Worm (Caenorhabditis elegans): ENCODE measurements around the gene gcst-1.
"Not testable (repeated sequence)": the region's sequence is repeated elsewhere in the genome, so short reads cannot be mapped to it uniquely, and the experiment has no call there.

gcst-1 gene

DNA sequence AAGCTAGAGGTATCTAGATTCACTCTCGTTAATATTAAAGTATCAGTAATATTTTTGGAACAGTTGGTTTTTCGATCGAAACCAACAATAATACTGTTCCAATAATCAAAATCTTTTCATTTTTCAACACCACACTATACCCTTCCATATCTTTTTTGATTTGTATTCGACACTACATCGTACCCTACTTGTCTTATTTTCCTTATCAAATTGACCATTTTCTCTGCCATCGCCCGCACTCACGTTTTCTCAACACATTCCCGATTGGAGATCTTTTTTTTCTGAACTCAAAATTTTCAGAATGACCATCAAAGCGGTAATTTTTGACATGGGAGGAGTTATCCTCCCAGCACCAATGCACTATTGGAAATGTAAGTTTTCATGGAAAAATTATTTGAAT is 34.8 kb downstream of the gcst-1 start, which contains the start of gene acds-10:
Gene acds-10, plus strand, starts transcription at position 301 of the 400 bp plus-strand sequence.
- TF ChIP-seq unc-62 (GFP tag; optimal IDR thresholded peaks at IDR 0.05) = no peak

DNA sequence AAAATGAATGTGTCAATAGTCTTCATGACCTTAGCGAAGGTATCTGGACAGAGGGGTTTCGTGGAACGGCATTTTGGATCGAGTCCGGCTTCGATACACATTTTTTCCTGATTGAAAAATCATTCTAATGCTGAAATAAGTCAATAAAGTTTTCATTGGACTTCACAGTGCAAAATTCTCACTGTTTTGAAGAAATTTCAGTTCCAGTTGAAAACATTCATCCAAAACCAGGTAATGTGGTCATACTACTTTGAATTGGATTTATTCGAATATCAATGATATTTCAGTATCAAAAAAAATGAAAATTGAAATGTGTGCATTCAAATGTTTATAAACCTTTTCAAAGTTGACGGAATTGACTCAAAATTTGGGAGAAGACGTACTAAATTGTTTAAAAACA is 40.7 kb downstream of the gcst-1 start, which contains the start of gene pgph-1:
Gene pgph-1, minus strand, starts transcription at position 101 of the 400 bp plus-strand sequence.
- TF ChIP-seq unc-62 (GFP tag; optimal IDR thresholded peaks at IDR 0.05) = no peak

DNA sequence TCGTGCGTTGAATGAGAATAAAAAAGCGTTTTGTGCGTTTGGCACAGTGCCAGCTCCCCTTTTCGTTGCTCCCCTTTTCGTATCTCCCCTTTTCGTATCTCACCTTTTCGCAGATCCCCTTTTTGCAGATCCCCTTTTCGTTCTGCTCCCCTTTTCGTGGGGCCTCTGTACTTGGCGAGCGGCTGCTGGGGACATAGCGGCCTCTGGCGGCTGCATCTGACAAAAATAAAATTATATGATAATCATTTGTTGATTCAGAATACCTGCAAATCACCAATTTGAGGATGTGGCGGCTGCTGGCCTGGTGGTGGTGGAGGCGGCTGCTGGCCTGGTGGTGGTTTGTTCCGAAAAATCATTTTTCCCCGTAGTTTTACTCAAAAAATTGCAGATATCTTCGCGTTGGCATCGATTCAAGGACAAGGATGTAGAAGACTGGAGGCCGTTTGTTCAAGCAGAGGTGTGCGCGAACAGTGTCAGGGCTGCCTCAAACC is 42.5 kb downstream of the gcst-1 start, which contains the start of gene K09H11.11:
Gene K09H11.11, minus strand, starts transcription at position 51 of the 491 bp plus-strand sequence.
- TF ChIP-seq unc-62 (GFP tag; optimal IDR thresholded peaks at IDR 0.05) = not testable (repeated sequence)

DNA sequence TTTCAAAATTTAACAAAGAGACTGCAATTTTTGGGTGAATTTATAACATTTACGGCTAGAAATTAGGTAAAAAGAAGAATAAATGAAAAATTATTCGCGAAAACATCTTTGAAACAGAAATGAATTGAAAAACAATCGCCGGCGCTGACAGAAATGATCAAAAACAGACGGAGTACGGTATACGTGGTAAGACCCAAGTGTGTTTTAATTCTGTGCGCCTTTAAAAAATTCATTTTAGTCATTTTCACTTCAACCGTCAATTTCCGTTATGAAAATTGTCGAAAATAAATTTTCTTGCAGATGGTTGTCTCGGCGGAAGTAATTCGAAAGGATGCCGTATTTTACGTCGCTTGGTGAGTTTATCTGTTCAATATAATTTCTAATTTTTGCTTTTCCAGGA is 43.5 kb downstream of the gcst-1 start, which contains the start of gene C53A3.3:
Gene C53A3.3, plus strand, starts transcription at position 301 of the 400 bp plus-strand sequence.
- no peak for TF ChIP-seq unc-62 (GFP tag; optimal IDR thresholded peaks at IDR 0.05)

DNA sequence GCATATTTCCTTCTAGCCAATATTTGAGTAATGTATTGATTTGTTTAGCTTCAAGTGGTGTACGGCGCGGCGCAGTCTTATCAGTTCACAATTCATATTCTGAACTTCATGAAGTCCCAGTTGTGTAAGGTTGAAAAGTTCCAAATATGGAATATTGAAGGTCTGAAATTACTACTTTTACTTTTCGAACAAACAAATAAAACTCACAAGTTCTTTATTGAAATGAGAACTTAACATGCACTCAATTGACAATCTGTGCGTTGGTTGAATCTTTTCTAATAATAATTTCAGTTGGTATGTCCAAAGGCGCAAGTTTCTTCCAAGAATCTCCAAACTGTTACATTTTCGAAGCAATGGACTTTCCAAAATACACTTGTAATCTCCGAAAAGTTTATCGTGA is 46.1 kb downstream of the gcst-1 start, which contains the start of gene C53A3.4:
Gene C53A3.4, minus strand, starts transcription at position 101 of the 400 bp plus-strand sequence.
- no peak for TF ChIP-seq unc-62 (GFP tag; optimal IDR thresholded peaks at IDR 0.05)

DNA sequence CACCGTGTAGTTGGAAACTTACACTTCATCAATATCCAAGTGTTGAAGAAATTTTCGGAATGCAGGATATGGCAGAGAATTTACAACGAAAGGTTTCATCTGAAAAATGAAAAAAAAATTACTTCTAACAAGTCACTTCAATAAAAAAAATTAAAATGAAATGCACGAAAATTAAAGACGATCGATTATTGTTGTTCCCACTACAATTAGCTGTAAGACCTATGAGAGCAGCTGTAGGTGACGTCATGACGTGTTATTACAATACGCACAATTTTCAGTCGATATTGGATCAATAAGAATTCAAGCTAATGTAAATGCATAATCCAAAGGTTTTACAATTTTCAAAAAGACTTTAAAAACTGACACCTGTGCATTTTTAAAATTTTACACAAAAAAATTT is 47.4 kb downstream of the gcst-1 start, which contains the start of gene C53A3.1:
Gene C53A3.1, minus strand, starts transcription at position 101 of the 400 bp plus-strand sequence.
- no peak for TF ChIP-seq unc-62 (GFP tag; optimal IDR thresholded peaks at IDR 0.05)

DNA sequence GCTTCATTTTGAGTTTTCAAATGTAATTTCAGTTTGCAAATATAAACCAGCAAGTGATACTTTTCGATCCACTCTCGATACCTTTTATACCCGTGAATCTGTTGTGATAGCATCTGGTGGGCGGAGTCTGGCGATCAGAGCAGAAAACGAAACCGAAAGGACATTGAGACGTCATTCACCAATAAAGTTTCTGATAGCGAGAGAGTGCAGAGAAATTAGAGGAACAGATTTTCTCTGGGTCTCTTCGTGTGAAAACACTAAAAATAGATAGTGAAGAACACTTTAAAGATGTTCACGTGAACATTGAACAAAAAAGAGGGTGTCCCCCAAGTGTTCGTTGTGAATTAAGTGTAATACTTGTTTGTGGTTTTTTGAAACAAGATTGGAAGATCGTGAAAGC is 51.1 kb downstream of the gcst-1 start, which contains the start of gene pgph-3:
Gene pgph-3, minus strand, starts transcription at position 60 of the 400 bp plus-strand sequence.
- no peak for TF ChIP-seq unc-62 (GFP tag; optimal IDR thresholded peaks at IDR 0.05)
